Fruit fly (Drosophila melanogaster): Measurements from ENCODE around the gene CG5280.

Gene CG5280

DNA sequence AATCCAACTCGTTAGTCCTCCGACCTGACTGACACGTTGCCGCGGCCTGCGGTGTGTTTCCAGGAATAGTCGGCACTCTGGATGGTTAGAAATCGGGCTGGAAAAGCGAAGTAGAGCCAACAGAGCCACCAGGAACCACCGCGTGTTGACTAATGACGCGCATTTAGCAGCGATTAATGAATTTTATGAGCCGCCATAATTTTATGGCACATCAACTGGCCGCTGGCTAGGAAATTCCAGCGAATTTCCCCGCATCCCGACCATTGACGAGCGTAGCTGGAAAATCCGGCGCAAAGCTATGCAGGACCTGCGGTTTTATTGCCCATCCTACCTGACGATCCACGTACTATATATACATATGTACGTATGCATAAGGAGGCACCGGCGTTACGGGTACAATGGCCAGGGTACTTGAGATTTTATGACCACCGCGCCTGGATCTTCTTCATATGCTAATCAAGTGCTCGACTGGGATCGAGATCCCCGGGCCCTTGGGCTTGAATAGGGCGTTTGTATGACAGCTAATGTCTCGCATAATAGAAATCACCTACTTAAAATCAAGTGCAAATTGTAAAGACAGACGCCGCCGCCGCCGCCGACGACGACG, 39.3 kb upstream of the CG5280 start:
- TF ChIP-seq CG1620 (GFP tag; optimal IDR thresholded peaks at IDR 0.05), result no peak
- TF ChIP-seq kay (GFP tag; ENCODE audit: borderline replicate concordance), result no peak
- TF ChIP-seq CG11617 (GFP tag; optimal IDR thresholded peaks at IDR 0.05), result no peak
- no peak for TF ChIP-seq cnc (optimal IDR thresholded peaks at IDR 0.05)
- no peak for TF ChIP-seq pad (GFP tag; optimal IDR thresholded peaks at IDR 0.05)
- no peak for TF ChIP-seq ovo (GFP tag; optimal IDR thresholded peaks at IDR 0.05)

- TF ChIP-seq Crg-1 (GFP tag; optimal IDR thresholded peaks at IDR 0.05) (no peak), cic (GFP tag; optimal IDR thresholded peaks at IDR 0.05) (no peak), CG11617 (GFP tag; optimal IDR thresholded peaks at IDR 0.05) (no peak), Hr96 (GFP tag; optimal IDR thresholded peaks at IDR 0.05) (no peak), CG33017 (tag; optimal IDR thresholded peaks at IDR 0.05) (no peak), Clk (GFP tag; optimal IDR thresholded peaks at IDR 0.05) (no peak)
Observed at dm6 chr3L:9028057-9028456, 38.0 kb upstream of the CG5280 start.

- TF ChIP-seq cnc (optimal IDR thresholded peaks at IDR 0.05) (no peak), CG33017 (tag; optimal IDR thresholded peaks at IDR 0.05) (no peak), pad (GFP tag; optimal IDR thresholded peaks at IDR 0.05) (no peak), cic (GFP tag; optimal IDR thresholded peaks at IDR 0.05) (no peak), CG7045 (GFP tag; optimal IDR thresholded peaks at IDR 0.05) (no peak), toe (GFP tag; optimal IDR thresholded peaks at IDR 0.05) (no peak), bab1 (GFP tag; optimal IDR thresholded peaks at IDR 0.05) (no peak), CG14711 (tag; optimal IDR thresholded peaks at IDR 0.05) (no peak), CG7101 (tag; optimal IDR thresholded peaks at IDR 0.05) (no peak), CG11617 (GFP tag; optimal IDR thresholded peaks at IDR 0.05) (no peak), ovo (GFP tag; optimal IDR thresholded peaks at IDR 0.05) (no peak), tj (GFP tag; optimal IDR thresholded peaks at IDR 0.05) (no peak), Clk (GFP tag; optimal IDR thresholded peaks at IDR 0.05) (no peak), kay (GFP tag; ENCODE audit: borderline replicate concordance) (no peak), CG1620 (GFP tag; optimal IDR thresholded peaks at IDR 0.05) (no peak), Mnt (GFP tag; optimal IDR thresholded peaks at IDR 0.05) (no peak)
Observed at dm6 chr3L:9027122-9027696, 37.2 kb upstream of the CG5280 start.

DNA sequence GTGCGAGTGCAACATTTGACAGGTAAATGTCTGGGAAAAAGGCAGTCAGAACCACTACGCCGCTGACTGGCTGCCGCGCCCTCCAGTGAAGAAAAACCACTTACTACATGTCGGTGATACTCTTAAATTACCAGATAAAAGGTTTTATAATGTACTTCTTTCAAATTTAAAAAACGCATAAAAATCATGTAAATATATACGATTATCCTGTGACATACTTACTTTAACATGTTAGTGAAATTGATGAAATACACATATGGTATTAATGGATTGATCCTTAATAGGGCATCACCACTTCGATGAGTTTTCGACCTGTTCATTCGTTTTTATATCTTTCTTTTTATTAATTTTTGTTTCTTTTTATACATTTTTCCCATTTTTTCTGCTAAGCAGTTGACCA, 36.5 kb upstream of the CG5280 start:
- TF ChIP-seq toe (GFP tag; optimal IDR thresholded peaks at IDR 0.05) (no peak), CG7101 (tag; optimal IDR thresholded peaks at IDR 0.05) (no peak), kay (GFP tag; ENCODE audit: borderline replicate concordance) (no peak)

DNA sequence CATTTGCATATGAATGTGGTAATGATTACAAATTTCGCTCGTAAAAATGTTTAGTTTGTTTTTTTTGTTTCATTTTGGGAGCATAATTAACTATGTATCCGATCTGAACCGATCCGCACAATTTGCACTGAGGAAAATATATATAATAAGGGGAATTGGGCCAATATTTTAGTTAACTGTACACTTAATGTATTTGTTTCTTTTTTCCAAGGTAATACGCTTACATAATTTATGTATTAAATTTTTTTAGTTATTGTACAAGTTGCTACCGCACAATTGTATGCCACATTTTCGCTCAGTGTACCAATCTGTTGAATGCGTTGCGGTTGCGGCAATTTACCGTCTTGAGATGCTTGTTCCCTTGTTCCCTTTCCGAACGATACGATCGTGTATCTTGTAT, 35.7 kb upstream of the CG5280 start:
- no peak for TF ChIP-seq tj (GFP tag; optimal IDR thresholded peaks at IDR 0.05)
- TF ChIP-seq cnc (optimal IDR thresholded peaks at IDR 0.05), result no peak
- no peak for TF ChIP-seq Crg-1 (GFP tag; optimal IDR thresholded peaks at IDR 0.05)
- TF ChIP-seq bab1 (GFP tag; optimal IDR thresholded peaks at IDR 0.05), result no peak
- TF ChIP-seq Clk (GFP tag; optimal IDR thresholded peaks at IDR 0.05), result no peak
- no peak for TF ChIP-seq toe (GFP tag; optimal IDR thresholded peaks at IDR 0.05)
- no peak for TF ChIP-seq CG7101 (tag; optimal IDR thresholded peaks at IDR 0.05)
- no peak for TF ChIP-seq CG33017 (tag; optimal IDR thresholded peaks at IDR 0.05)
- TF ChIP-seq CG12768 (GFP tag; optimal IDR thresholded peaks at IDR 0.05), result no peak
- TF ChIP-seq CG14711 (tag; optimal IDR thresholded peaks at IDR 0.05), result no peak
- no peak for TF ChIP-seq CG7045 (GFP tag; optimal IDR thresholded peaks at IDR 0.05)
- no peak for TF ChIP-seq ovo (GFP tag; optimal IDR thresholded peaks at IDR 0.05)
- TF ChIP-seq Mnt (GFP tag; optimal IDR thresholded peaks at IDR 0.05), result no peak
- TF ChIP-seq Hr96 (GFP tag; optimal IDR thresholded peaks at IDR 0.05), result no peak
- TF ChIP-seq kay (GFP tag; ENCODE audit: borderline replicate concordance), result no peak
- TF ChIP-seq CG11617 (GFP tag; optimal IDR thresholded peaks at IDR 0.05), result no peak
- no peak for TF ChIP-seq pad (GFP tag; optimal IDR thresholded peaks at IDR 0.05)
- no peak for TF ChIP-seq cic (GFP tag; optimal IDR thresholded peaks at IDR 0.05)
- no peak for TF ChIP-seq CG5204 (GFP tag; optimal IDR thresholded peaks at IDR 0.05)
- no peak for TF ChIP-seq CG1620 (GFP tag; optimal IDR thresholded peaks at IDR 0.05)

dm6 chr3L:9025178-9025577, 35.1 kb upstream of the CG5280 start:
- no peak for TF ChIP-seq pad (GFP tag; optimal IDR thresholded peaks at IDR 0.05)
- no peak for TF ChIP-seq Clk (GFP tag; optimal IDR thresholded peaks at IDR 0.05)
- no peak for TF ChIP-seq tj (GFP tag; optimal IDR thresholded peaks at IDR 0.05)
- no peak for TF ChIP-seq toe (GFP tag; optimal IDR thresholded peaks at IDR 0.05)
- TF ChIP-seq Hr96 (GFP tag; optimal IDR thresholded peaks at IDR 0.05), result no peak
- TF ChIP-seq CG5204 (GFP tag; optimal IDR thresholded peaks at IDR 0.05), result no peak
- no peak for TF ChIP-seq CG33017 (tag; optimal IDR thresholded peaks at IDR 0.05)

dm6 chr3L:9024741-9025140, 34.7 kb upstream of the CG5280 start:
- no peak for TF ChIP-seq cic (GFP tag; optimal IDR thresholded peaks at IDR 0.05)
- no peak for TF ChIP-seq pad (GFP tag; optimal IDR thresholded peaks at IDR 0.05)
- TF ChIP-seq CG5204 (GFP tag; optimal IDR thresholded peaks at IDR 0.05), result no peak
- no peak for TF ChIP-seq Clk (GFP tag; optimal IDR thresholded peaks at IDR 0.05)
